Fruit fly (Drosophila melanogaster) whole organism, embryonic: Measurements from ENCODE around the gene Tre1.

Experiments
- CG11247 ChIP-seq: fragments of 200-800 bp; sonication (Bioruptor generic); IDR thresholded peaks from 2 replicates; pipeline ENCODE4 v1.3.6; 2022; ENCODE audit warnings: missing biosample characterization, missing genetic modification characterization
- CG12155 ChIP-seq: fragments of 200-800 bp; sonication (Bioruptor generic); optimal IDR thresholded peaks from 3 replicates; lab custom pipeline; 2016; ENCODE audit warnings: missing biosample characterization, missing genetic modification characterization
- CG1603 ChIP-seq: fragments of 200-800 bp; sonication (Bioruptor generic); optimal IDR thresholded peaks from 2 replicates; lab custom pipeline; 2019; ENCODE audit warnings: missing biosample characterization, mild to moderate bottlenecking, missing genetic modification characterization, moderate library complexity
- CG17385 ChIP-seq: fragments of 200-800 bp; sonication (Bioruptor generic); optimal IDR thresholded peaks from 3 replicates; lab custom pipeline; 2018; ENCODE audit warnings: missing biosample characterization, mild to moderate bottlenecking, missing genetic modification characterization
- CG17829 ChIP-seq: fragments of 200-800 bp; optimal IDR thresholded peaks from 2 replicates; lab custom pipeline; 2019; ENCODE audit warnings: missing biosample characterization, mild to moderate bottlenecking, missing genetic modification characterization, moderate library complexity
- CG4328 ChIP-seq: fragments of 200-800 bp; sonication (Bioruptor generic); optimal IDR thresholded peaks from 3 replicates; lab custom pipeline; 2017; ENCODE audit warnings: missing biosample characterization, missing genetic modification reagents, missing genetic modification characterization
- CG4730 ChIP-seq: fragments of 200-800 bp; sonication (Bioruptor generic); IDR thresholded peaks from 2 replicates; pipeline ENCODE4 v1.3.6; 2022; ENCODE audit warnings: missing biosample characterization, missing genetic modification characterization
- CG5245 ChIP-seq: fragments of 200-800 bp; sonication (Bioruptor generic); optimal IDR thresholded peaks from 3 replicates; lab custom pipeline; 2016; ENCODE audit warnings: missing biosample characterization, missing genetic modification characterization
- CG6689 ChIP-seq: fragments of 200-800 bp; sonication (Bioruptor generic); IDR thresholded peaks from 2 replicates; pipeline ENCODE4 v1.3.6; 2022; ENCODE audit warnings: missing biosample characterization, missing genetic modification characterization
- CG7372 ChIP-seq: fragments of 200-800 bp; sonication (Bioruptor generic); IDR thresholded peaks from 2 replicates; pipeline ENCODE4 v1.3.6; 2022; ENCODE audit warnings: missing biosample characterization, missing genetic modification characterization
- CG7839 ChIP-seq: fragments of 200-800 bp; sonication (Bioruptor generic); optimal IDR thresholded peaks from 3 replicates; lab custom pipeline; 2018; ENCODE audit warnings: missing biosample characterization, mild to moderate bottlenecking, missing genetic modification characterization, moderate library complexity
- CG7928 ChIP-seq: fragments of 200-800 bp; sonication (Bioruptor generic); optimal IDR thresholded peaks from 2 replicates; lab custom pipeline; 2017; ENCODE audit warnings: missing biosample characterization, mild to moderate bottlenecking, missing genetic modification characterization
- CG8281 ChIP-seq: fragments of 200-800 bp; sonication (Bioruptor generic); optimal IDR thresholded peaks from 2 replicates; lab custom pipeline; 2018; ENCODE audit warnings: missing biosample characterization, mild to moderate bottlenecking, missing genetic modification characterization, moderate library complexity
- CG9797 ChIP-seq: fragments of 200-800 bp; sonication (Bioruptor generic); optimal IDR thresholded peaks from 3 replicates; lab custom pipeline; 2018; ENCODE audit warnings: missing biosample characterization, mild to moderate bottlenecking, missing genetic modification characterization
- CrebB ChIP-seq: fragments of 200-800 bp; sonication (Bioruptor generic); optimal IDR thresholded peaks from 3 replicates; lab custom pipeline; 2018; ENCODE audit warnings: missing biosample characterization, mild to moderate bottlenecking, missing genetic modification characterization
- Dip3 ChIP-seq: fragments of 200-800 bp; sonication (Bioruptor generic); optimal IDR thresholded peaks from 3 replicates; lab custom pipeline; 2016; ENCODE audit warnings: missing biosample characterization, missing genetic modification characterization
- Dp ChIP-seq: fragments of 200-800 bp; sonication (Bioruptor generic); optimal IDR thresholded peaks from 2 replicates; lab custom pipeline; 2018; ENCODE audit warnings: missing biosample characterization, mild to moderate bottlenecking, missing genetic modification characterization, moderate library complexity
- E2f2 ChIP-seq: fragments of 200-800 bp; sonication (Bioruptor generic); IDR thresholded peaks from 2 replicates; pipeline ENCODE4 v1.3.6; 2022; ENCODE audit warnings: missing biosample characterization, missing genetic modification characterization
- Eip74EF ChIP-seq, 2 experiments: fragments of 200-800 bp in 1 of 2; fragments of >200 bp in 1 of 2; sonication (Bioruptor generic) in 1 of 2; optimal IDR thresholded peaks; 2 replicates each; lab custom pipeline; 2017 to 2019; ENCODE audit warnings: missing biosample characterization in 2 of 2, missing genetic modification characterization in 2 of 2, mild to moderate bottlenecking in 1 of 2, moderate library complexity in 1 of 2
- H2.0 ChIP-seq: fragments of 200-800 bp; sonication (Bioruptor generic); IDR thresholded peaks from 2 replicates; pipeline ENCODE4 v1.3.6; 2022; ENCODE audit warnings: missing biosample characterization, missing genetic modification characterization
- HLH54F ChIP-seq: fragments of 200-800 bp; sonication (Bioruptor generic); optimal IDR thresholded peaks from 3 replicates; lab custom pipeline; 2016; ENCODE audit warnings: missing biosample characterization, missing genetic modification characterization
- Hmr ChIP-seq: fragments of 200-800 bp; sonication (Bioruptor generic); optimal IDR thresholded peaks from 3 replicates; lab custom pipeline; 2017; ENCODE audit warnings: mild to moderate bottlenecking, missing biosample characterization, missing genetic modification reagents, missing genetic modification characterization
- Lim3 ChIP-seq: fragments of 200-800 bp; sonication (Bioruptor generic); IDR thresholded peaks from 2 replicates; pipeline ENCODE4 v1.3.6; 2022; ENCODE audit warnings: missing biosample characterization, missing genetic modification characterization
- NfI ChIP-seq: fragments of 200-800 bp; sonication (Bioruptor generic); optimal IDR thresholded peaks from 3 replicates; lab custom pipeline; 2018; ENCODE audit warnings: missing biosample characterization, mild to moderate bottlenecking, missing genetic modification characterization, moderate library complexity
- Oaz ChIP-seq: fragments of 200-800 bp; sonication (Bioruptor generic); IDR thresholded peaks from 2 replicates; pipeline ENCODE4 v1.3.6; 2022; ENCODE audit warnings: missing biosample characterization, missing genetic modification characterization
- Spps ChIP-seq: fragments of 200-800 bp; sonication (Bioruptor generic); optimal IDR thresholded peaks from 2 replicates; lab custom pipeline; 2018; ENCODE audit warnings: missing biosample characterization, mild to moderate bottlenecking, missing genetic modification characterization
- Xbp1 ChIP-seq: fragments of 200-800 bp; sonication (Bioruptor generic); optimal IDR thresholded peaks from 3 replicates; lab custom pipeline; 2016; ENCODE audit warnings: missing biosample characterization, mild to moderate bottlenecking, missing genetic modification characterization
- ab ChIP-seq: fragments of 200-800 bp; sonication (Bioruptor generic); optimal IDR thresholded peaks from 2 replicates; lab custom pipeline; 2016; ENCODE audit warnings: missing biosample characterization, missing genetic modification characterization
- ap ChIP-seq: fragments of 200-800 bp; sonication (Bioruptor generic); IDR thresholded peaks from 2 replicates; pipeline ENCODE4 v1.3.6; 2022; ENCODE audit warnings: missing biosample characterization, missing genetic modification characterization
- cato ChIP-seq: fragments of 200-800 bp; sonication (Bioruptor generic); optimal IDR thresholded peaks from 2 replicates; lab custom pipeline; 2016; ENCODE audit warnings: missing biosample characterization, missing genetic modification characterization, borderline replicate concordance
- dmrt99B ChIP-seq: fragments of 200-800 bp; sonication (Bioruptor generic); optimal IDR thresholded peaks from 2 replicates; lab custom pipeline; 2018; ENCODE audit warnings: missing biosample characterization, mild to moderate bottlenecking, missing genetic modification characterization, moderate library complexity
- dpn ChIP-seq, 2 experiments: fragments of 200-800 bp; sonication (Bioruptor generic); optimal IDR thresholded peaks; 3 replicates each; lab custom pipeline; 2016; ENCODE audit warnings: missing biosample characterization in 2 of 2, missing genetic modification characterization in 2 of 2
- fd3F ChIP-seq: fragments of 200-800 bp; sonication (Bioruptor generic); optimal IDR thresholded peaks from 2 replicates; lab custom pipeline; 2018; ENCODE audit warnings: missing biosample characterization, mild to moderate bottlenecking, missing genetic modification characterization, moderate library complexity
- gcm ChIP-seq: fragments of 200-800 bp; sonication (Bioruptor generic); optimal IDR thresholded peaks from 2 replicates; lab custom pipeline; 2019; ENCODE audit warnings: missing biosample characterization, mild to moderate bottlenecking, missing genetic modification characterization, moderate library complexity
- gfzf ChIP-seq: fragments of 200-800 bp; sonication (Bioruptor generic); optimal IDR thresholded peaks from 2 replicates; lab custom pipeline; 2016; ENCODE audit warnings: missing biosample characterization, mild to moderate bottlenecking, missing genetic modification characterization, moderate library complexity
- gro ChIP-seq: fragments of 200-800 bp; sonication (Bioruptor generic); optimal IDR thresholded peaks from 2 replicates; lab custom pipeline; 2016; ENCODE audit warnings: missing biosample characterization, missing genetic modification characterization
- hbn ChIP-seq: fragments of 200-800 bp; sonication (Bioruptor generic); IDR thresholded peaks from 2 replicates; pipeline ENCODE4 v1.3.6; 2022; ENCODE audit warnings: missing biosample characterization, missing genetic modification characterization; ENCODE audit not compliant: partially characterized antibody
- knrl ChIP-seq: fragments of 200-800 bp; sonication (Bioruptor generic); IDR thresholded peaks from 3 replicates; pipeline ENCODE4 v1.3.6; 2022; ENCODE audit warnings: missing biosample characterization, missing genetic modification characterization; ENCODE audit not compliant: partially characterized antibody
- phol ChIP-seq: fragments of 200-800 bp; sonication (Bioruptor generic); optimal IDR thresholded peaks from 3 replicates; lab custom pipeline; 2018; ENCODE audit warnings: missing biosample characterization, mild to moderate bottlenecking, missing genetic modification characterization, moderate library complexity
- sd ChIP-seq: fragments of 200-800 bp; sonication (Bioruptor generic); optimal IDR thresholded peaks from 3 replicates; lab custom pipeline; 2018; ENCODE audit warnings: missing biosample characterization, mild to moderate bottlenecking, missing genetic modification characterization, moderate library complexity
- sr ChIP-seq: fragments of 200-800 bp; sonication (Bioruptor generic); IDR thresholded peaks from 3 replicates; pipeline ENCODE4 v1.3.6; 2022; ENCODE audit warnings: missing biosample characterization, missing genetic modification characterization
- tgo ChIP-seq: fragments of 200-800 bp; sonication (Bioruptor generic); IDR thresholded peaks from 3 replicates; pipeline ENCODE4 v1.3.6; 2022; ENCODE audit warnings: missing biosample characterization, missing genetic modification characterization
- tx ChIP-seq: fragments of 200-800 bp; sonication (Bioruptor generic); optimal IDR thresholded peaks from 2 replicates; lab custom pipeline; 2016; ENCODE audit warnings: missing biosample characterization, missing genetic modification characterization

Gene Tre1

dm6 chrX:5699824-5700498 is 20.2 kb upstream of the Tre1 start (continued):
- TF ChIP-seq CG4328 (GFP tag; lab: Kevin White, UChicago) (no peak), CG17385 (GFP tag; lab: Kevin White, UChicago) (peak; percentile 45), CG7839 (tag; lab: Kevin White, UChicago) (peak; percentile 76), CG4730 (GFP tag; lab: Robert Waterston, UW) (no peak), Xbp1 (GFP tag; lab: Kevin White, UChicago) (peak; percentile 74), Hmr (GFP tag; lab: Kevin White, UChicago) (peak; percentile 60), CG9797 (no peak), Oaz (GFP tag; lab: Robert Waterston, UW) (peak; percentile 34; the same call in 1 of the 2 replicates), gcm (peak; percentile 32), fd3F (GFP tag; lab: Kevin White, UChicago) (peak; percentile 40), gfzf (GFP tag; lab: Kevin White, UChicago) (no peak), CG8281 (tag; lab: Kevin White, UChicago) (peak; percentile 22), CG11247 (GFP tag; lab: Robert Waterston, UW) (no peak), tgo (GFP tag; lab: Robert Waterston, UW) (peak; percentile 65), hbn (GFP tag; lab: Robert Waterston, UW) (no peak), Eip74EF (GFP tag; optimal IDR thresholded peaks at IDR 0.05; lab: Kevin White, UChicago) (peak in 1 of 2 experiments; percentile 69), NfI (peak; percentile 52), CG5245 (peak; percentile 37), gro (GFP tag; lab: Kevin White, UChicago) (peak; percentile 35), HLH54F (no peak), cato (peak; percentile 26), ap (GFP tag; lab: Robert Waterston, UW) (peak; percentile 69), Dp (GFP tag; lab: Kevin White, UChicago) (no peak), phol (tag; lab: Kevin White, UChicago) (peak; percentile 75), dpn (GFP tag; optimal IDR thresholded peaks at IDR 0.05; lab: Kevin White, UChicago) (peak; percentile 51 to 63), CrebB (tag; lab: Kevin White, UChicago) (peak; percentile 37), CG1603 (tag; lab: Kevin White, UChicago) (peak; percentile 78), sr (GFP tag; lab: Robert Waterston, UW) (peak; percentile 49), CG7372 (GFP tag; lab: Robert Waterston, UW) (no peak), Dip3 (GFP tag; lab: Kevin White, UChicago) (peak; percentile 12), knrl (GFP tag; lab: Robert Waterston, UW) (no peak), ab (GFP tag; lab: Kevin White, UChicago) (no peak), Spps (tag; lab: Kevin White, UChicago) (peak; percentile 15), Lim3 (GFP tag; lab: Robert Waterston, UW) (no peak), dmrt99B (tag; lab: Kevin White, UChicago) (peak; percentile 81), sd (peak; percentile 5), H2.0 (no peak), CG7928 (GFP tag; lab: Kevin White, UChicago) (no peak), CG6689 (GFP tag; lab: Robert Waterston, UW) (peak; percentile 70), E2f2 (GFP tag; lab: Robert Waterston, UW) (peak; percentile 35; the same call in 1 of the 2 replicates), CG12155 (GFP tag; lab: Kevin White, UChicago) (peak; percentile 66), tx (GFP tag; lab: Kevin White, UChicago) (peak; percentile 9), CG17829 (tag; lab: Kevin White, UChicago) (peak; percentile 60)
- TF ChIP-seq, all 482 proteins: peak for 256
